Worm (Caenorhabditis elegans) whole organism, mixed stage, embryonic: ENCODE measurements around the gene otub-3.
A peak's percentile ranks its signal among the peaks of the same experiment; 100 is the strongest.
"Not testable (repeated sequence)": the region's sequence is repeated elsewhere in the genome, so short reads cannot be mapped to it uniquely, and the experiment has no call there.

Experiments
- M03D4.4 ChIP-seq: sonication (generic microtip); optimal IDR thresholded peaks from 2 replicates; lab custom pipeline; 2017; ENCODE audit warnings: mild to moderate bottlenecking, missing genetic modification characterization, missing compliant biosample characterization
- bed-3 ChIP-seq: fragments of 200-800 bp; sonication (Bioruptor generic); optimal IDR thresholded peaks from 3 replicates; lab custom pipeline; 2018; ENCODE audit warnings: mild to moderate bottlenecking, missing genetic modification characterization, moderate library complexity, missing compliant biosample characterization
- blmp-1 ChIP-seq: fragments of 150-350 bp; optimal IDR thresholded peaks from 2 replicates; lab custom pipeline; 2014; ENCODE audit warnings: missing biosample characterization, missing genetic modification characterization
- ceh-39 ChIP-seq: fragments of 150-350 bp; optimal IDR thresholded peaks from 2 replicates; lab custom pipeline; 2014; ENCODE audit warnings: missing biosample characterization, missing genetic modification characterization
- ceh-43 ChIP-seq: fragments of 200-800 bp; sonication (Bioruptor generic); optimal IDR thresholded peaks from 2 replicates; lab custom pipeline; 2018; ENCODE audit warnings: mild to moderate bottlenecking, missing genetic modification characterization, moderate library complexity, missing compliant biosample characterization
- ceh-83 ChIP-seq: fragments of 200-800 bp; sonication (Bioruptor generic); optimal IDR thresholded peaks from 2 replicates; lab custom pipeline; 2018; ENCODE audit warnings: mild to moderate bottlenecking, missing genetic modification characterization, missing compliant biosample characterization
- ces-1 ChIP-seq: fragments of 150-350 bp; optimal IDR thresholded peaks from 2 replicates; lab custom pipeline; 2014; ENCODE audit warnings: missing biosample characterization, missing genetic modification reagents, missing genetic modification characterization
- cnd-1 ChIP-seq: fragments of 200-800 bp; sonication (Bioruptor generic); optimal IDR thresholded peaks from 2 replicates; lab custom pipeline; 2018; ENCODE audit warnings: mild to moderate bottlenecking, missing genetic modification characterization, missing compliant biosample characterization
- drap-1 ChIP-seq: fragments of 200-800 bp; sonication (Bioruptor generic); optimal IDR thresholded peaks from 3 replicates; lab custom pipeline; 2018; ENCODE audit warnings: mild to moderate bottlenecking, missing genetic modification characterization, missing compliant biosample characterization
- elt-1 ChIP-seq: sonication (generic microtip); optimal IDR thresholded peaks from 2 replicates; lab custom pipeline; 2017; ENCODE audit warnings: missing genetic modification characterization, mild to moderate bottlenecking, missing compliant biosample characterization, antibody characterized with exemption, moderate library complexity, borderline replicate concordance; ENCODE audit not compliant: insufficient read depth
- elt-3 ChIP-seq: fragments of 150-350 bp; optimal IDR thresholded peaks from 2 replicates; lab custom pipeline; 2014; ENCODE audit warnings: missing biosample characterization, missing genetic modification characterization
- flh-1 ChIP-seq: fragments of 200-800 bp; sonication (Bioruptor generic); optimal IDR thresholded peaks from 2 replicates; lab custom pipeline; 2018; ENCODE audit warnings: mild to moderate bottlenecking, missing genetic modification characterization, moderate library complexity, missing compliant biosample characterization
- ham-2 ChIP-seq: fragments of 200-800 bp; sonication (Bioruptor generic); optimal IDR thresholded peaks from 2 replicates; lab custom pipeline; 2018; ENCODE audit warnings: mild to moderate bottlenecking, missing genetic modification characterization, missing compliant biosample characterization
- hlh-1 ChIP-seq: fragments of 150-350 bp; optimal IDR thresholded peaks from 2 replicates; lab custom pipeline; 2014; ENCODE audit warnings: missing biosample characterization, missing genetic modification reagents, missing genetic modification characterization
- lin-13 ChIP-seq: fragments of 150-350 bp; optimal IDR thresholded peaks from 2 replicates; lab custom pipeline; 2014; ENCODE audit warnings: missing biosample characterization, missing genetic modification characterization
- lin-32 ChIP-seq: fragments of 200-800 bp; sonication (Bioruptor generic); optimal IDR thresholded peaks from 2 replicates; lab custom pipeline; 2018; ENCODE audit warnings: mild to moderate bottlenecking, missing genetic modification characterization, missing compliant biosample characterization
- lsy-2 ChIP-seq: fragments of 150-350 bp; optimal IDR thresholded peaks from 2 replicates; lab custom pipeline; 2014; ENCODE audit warnings: missing biosample characterization, missing genetic modification characterization
- mep-1 ChIP-seq: fragments of 150-350 bp; optimal IDR thresholded peaks from 2 replicates; lab custom pipeline; 2017; ENCODE audit warnings: missing biosample characterization, missing genetic modification reagents, missing genetic modification characterization, inconsistent platforms
- mls-2 ChIP-seq: sonication (generic microtip); optimal IDR thresholded peaks from 2 replicates; lab custom pipeline; 2016; ENCODE audit warnings: mild to moderate bottlenecking, missing genetic modification characterization, moderate library complexity, missing compliant biosample characterization
- nhr-12 ChIP-seq: fragments of 150-350 bp; optimal IDR thresholded peaks from 2 replicates; lab custom pipeline; 2014; ENCODE audit warnings: missing biosample characterization, missing genetic modification characterization
- nhr-2 ChIP-seq: fragments of 150-350 bp; optimal IDR thresholded peaks from 2 replicates; lab custom pipeline; 2014; ENCODE audit warnings: missing biosample characterization, missing genetic modification characterization
- nhr-237 ChIP-seq: fragments of 150-350 bp; optimal IDR thresholded peaks from 2 replicates; lab custom pipeline; 2014; ENCODE audit warnings: missing biosample characterization, missing genetic modification characterization
- nhr-28 ChIP-seq: fragments of 150-350 bp; optimal IDR thresholded peaks from 2 replicates; lab custom pipeline; 2014; ENCODE audit warnings: missing biosample characterization, missing genetic modification characterization
- nhr-76 ChIP-seq: sonication (generic microtip); optimal IDR thresholded peaks from 2 replicates; lab custom pipeline; 2017; ENCODE audit warnings: missing biosample characterization, missing genetic modification characterization
- pha-4 ChIP-seq: fragments of 150-350 bp; optimal IDR thresholded peaks from 2 replicates; lab custom pipeline; 2018; ENCODE audit warnings: missing biosample characterization, missing genetic modification reagents, missing genetic modification characterization
- sem-2 ChIP-seq: fragments of 200-800 bp; sonication (Bioruptor generic); optimal IDR thresholded peaks from 2 replicates; lab custom pipeline; 2018; ENCODE audit warnings: mild to moderate bottlenecking, missing genetic modification characterization, missing compliant biosample characterization
- sptf-1 ChIP-seq: sonication (generic microtip); optimal IDR thresholded peaks from 2 replicates; lab custom pipeline; 2017; ENCODE audit warnings: mild to moderate bottlenecking, missing genetic modification characterization, moderate library complexity, missing compliant biosample characterization
- tbx-8 ChIP-seq: fragments of 200-800 bp; sonication (Bioruptor generic); optimal IDR thresholded peaks from 2 replicates; lab custom pipeline; 2018; ENCODE audit warnings: mild to moderate bottlenecking, missing genetic modification characterization, moderate library complexity, missing compliant biosample characterization
- unc-120 ChIP-seq: sonication (generic microtip); optimal IDR thresholded peaks from 2 replicates; lab custom pipeline; 2017; ENCODE audit warnings: missing genetic modification characterization, missing compliant biosample characterization; ENCODE audit not compliant: poor library complexity, severe bottlenecking
- unc-39 ChIP-seq: fragments of 150-350 bp; optimal IDR thresholded peaks from 2 replicates; lab custom pipeline; 2014; ENCODE audit warnings: missing biosample characterization, missing genetic modification characterization
- unc-62 ChIP-seq: fragments of 150-350 bp; optimal IDR thresholded peaks from 2 replicates; lab custom pipeline; 2014; ENCODE audit warnings: missing biosample characterization, missing genetic modification reagents, missing genetic modification characterization
- zip-8 ChIP-seq: fragments of 150-350 bp; optimal IDR thresholded peaks from 2 replicates; lab custom pipeline; 2014; ENCODE audit warnings: missing biosample characterization, missing genetic modification characterization
- ztf-11 ChIP-seq: fragments of 150-350 bp; optimal IDR thresholded peaks from 2 replicates; lab custom pipeline; 2014; ENCODE audit warnings: missing biosample characterization, missing genetic modification characterization

The otub-3 gene

ce11 chrIV:8691486-8691885, 36.5 kb upstream of the otub-3 start, which contains the start of the genes hst-1 and ints-6:
TSS of gene hst-1 (minus strand) at chrIV:8691513.
TSS of gene ints-6 (plus strand) at chrIV:8691745.
- TF ChIP-seq ces-1 (GFP tag; lab: Kevin White, UChicago) (peak; percentile 30), flh-1 (GFP tag; lab: Kevin White, UChicago) (no peak)
- TF ChIP-seq, all 35 proteins: peak for 1

- TF ChIP-seq unc-120 (tag; lab: Kevin White, UChicago) (no peak), ceh-39 (no peak), sem-2 (GFP tag; lab: Kevin White, UChicago) (no peak), mls-2 (no peak), elt-1 (tag; lab: Kevin White, UChicago) (no peak)
Measured at ce11 chrIV:8697436-8697835, 30.5 kb upstream of the otub-3 start, which contains the start of gene ttll-11. TSS of gene ttll-11 (plus strand) at chrIV:8697736.

ce11 chrIV:8705504-8705903, 22.5 kb upstream of the otub-3 start, which contains the start of gene H23L24.4:
TSS of gene H23L24.4 (minus strand) at chrIV:8705604.
- TF ChIP-seq elt-1 (tag; lab: Kevin White, UChicago): no peak
- no peak for TF ChIP-seq nhr-28 (tag; lab: Kevin White, UChicago)
- no peak for TF ChIP-seq nhr-76 (tag; lab: Kevin White, UChicago)
- TF ChIP-seq unc-39 (tag; lab: Kevin White, UChicago): no peak
- no peak for TF ChIP-seq drap-1 (GFP tag; lab: Kevin White, UChicago)
- no peak for TF ChIP-seq ztf-11 (tag; lab: Kevin White, UChicago)
- TF ChIP-seq ham-2 (GFP tag; lab: Kevin White, UChicago): no peak
- no peak for TF ChIP-seq mls-2

ce11 chrIV:8708046-8708445, 19.9 kb upstream of the otub-3 start:
- TF ChIP-seq lin-32 (GFP tag; lab: Kevin White, UChicago): no peak
- TF ChIP-seq mep-1 (tag; lab: Kevin White, UChicago): no peak
- no peak for TF ChIP-seq elt-1 (tag; lab: Kevin White, UChicago)
- no peak for TF ChIP-seq flh-1 (GFP tag; lab: Kevin White, UChicago)
- TF ChIP-seq sem-2 (GFP tag; lab: Kevin White, UChicago): no peak
- TF ChIP-seq hlh-1 (tag; lab: Kevin White, UChicago): no peak
- no peak for TF ChIP-seq lin-13
- no peak for TF ChIP-seq sptf-1 (tag; lab: Kevin White, UChicago)
- TF ChIP-seq ces-1 (GFP tag; lab: Kevin White, UChicago): no peak
- no peak for TF ChIP-seq M03D4.4 (tag; lab: Kevin White, UChicago)
- TF ChIP-seq unc-62: no peak
- TF ChIP-seq drap-1 (GFP tag; lab: Kevin White, UChicago): no peak
- TF ChIP-seq tbx-8 (GFP tag; lab: Kevin White, UChicago): no peak
- no peak for TF ChIP-seq nhr-76 (tag; lab: Kevin White, UChicago)
- TF ChIP-seq lsy-2 (tag; lab: Kevin White, UChicago): no peak
- TF ChIP-seq cnd-1: no peak
- TF ChIP-seq ceh-43 (GFP tag; lab: Kevin White, UChicago): no peak

ce11 chrIV:8715032-8715431, 12.9 kb upstream of the otub-3 start, which contains the start of the genes parg-2 and ipla-5:
TSS of gene parg-2 (minus strand) at chrIV:8715132.
TSS of gene ipla-5 (plus strand) at chrIV:8715247.
- TF ChIP-seq tbx-8 (GFP tag; lab: Kevin White, UChicago); nhr-237; drap-1 (GFP tag; lab: Kevin White, UChicago): not testable (repeated sequence)

ce11 chrIV:8718153-8718552, 9.8 kb upstream of the otub-3 start, which contains the start of gene H23L24.1:
TSS of gene H23L24.1 (plus strand) at chrIV:8718453.
- TF ChIP-seq nhr-28 (tag; lab: Kevin White, UChicago): no peak
- TF ChIP-seq unc-120 (tag; lab: Kevin White, UChicago): no peak
- no peak for TF ChIP-seq ceh-83 (GFP tag; lab: Kevin White, UChicago)
- no peak for TF ChIP-seq blmp-1 (tag; lab: Kevin White, UChicago)
- no peak for TF ChIP-seq elt-3 (tag; lab: Kevin White, UChicago)
- no peak for TF ChIP-seq bed-3 (GFP tag; lab: Kevin White, UChicago)
- TF ChIP-seq pha-4 (tag; lab: Kevin White, UChicago): no peak
- TF ChIP-seq mls-2: no peak
- no peak for TF ChIP-seq nhr-2
- TF ChIP-seq zip-8 (tag; lab: Kevin White, UChicago): no peak
- no peak for TF ChIP-seq cnd-1
- no peak for TF ChIP-seq nhr-76 (tag; lab: Kevin White, UChicago)
- no peak for TF ChIP-seq nhr-237
- no peak for TF ChIP-seq unc-39 (tag; lab: Kevin White, UChicago)
- TF ChIP-seq nhr-12 (tag; lab: Kevin White, UChicago): no peak
- no peak for TF ChIP-seq ham-2 (GFP tag; lab: Kevin White, UChicago)
